Fruit fly (Drosophila melanogaster) whole organism, embryonic: ENCODE measurements around the gene CG5191.

Experiments
- Abd-B ChIP-seq: fragments of 200-800 bp; sonication (Bioruptor generic); optimal IDR thresholded peaks from 2 replicates; lab custom pipeline; 2018; ENCODE audit warnings: missing biosample characterization, mild to moderate bottlenecking, missing genetic modification characterization, moderate library complexity
- B-H2 ChIP-seq: fragments of 200-800 bp; sonication (Bioruptor generic); optimal IDR thresholded peaks from 2 replicates; lab custom pipeline; 2018; ENCODE audit warnings: missing biosample characterization, mild to moderate bottlenecking, missing genetic modification characterization
- CG10267 ChIP-seq: fragments of 200-800 bp; sonication (Bioruptor generic); optimal IDR thresholded peaks from 2 replicates; lab custom pipeline; 2018; ENCODE audit warnings: missing biosample characterization, mild to moderate bottlenecking, missing genetic modification characterization, moderate library complexity
- CG10321 ChIP-seq: fragments of 200-800 bp; sonication (Bioruptor generic); IDR thresholded peaks from 2 replicates; pipeline ENCODE4 v1.3.6; 2022; ENCODE audit warnings: missing biosample characterization, missing genetic modification characterization
- CG10543 ChIP-seq: fragments of 200-800 bp; sonication (Bioruptor generic); optimal IDR thresholded peaks from 3 replicates; lab custom pipeline; 2017; ENCODE audit warnings: missing biosample characterization, mild to moderate bottlenecking, missing genetic modification characterization, moderate library complexity
- CG11504 ChIP-seq: fragments of 200-800 bp; sonication (Bioruptor generic); optimal IDR thresholded peaks from 3 replicates; lab custom pipeline; 2019; ENCODE audit warnings: missing biosample characterization, mild to moderate bottlenecking, missing genetic modification characterization, moderate library complexity
- CG16815 ChIP-seq: fragments of 200-800 bp; sonication (Bioruptor generic); optimal IDR thresholded peaks from 3 replicates; lab custom pipeline; 2017; ENCODE audit warnings: missing biosample characterization, mild to moderate bottlenecking, missing genetic modification characterization
- CG17829 ChIP-seq: fragments of 200-800 bp; optimal IDR thresholded peaks from 2 replicates; lab custom pipeline; 2019; ENCODE audit warnings: missing biosample characterization, mild to moderate bottlenecking, missing genetic modification characterization, moderate library complexity
- CG3163 ChIP-seq: fragments of 200-800 bp; sonication (Bioruptor generic); optimal IDR thresholded peaks from 3 replicates; lab custom pipeline; 2016; ENCODE audit warnings: missing biosample characterization, missing genetic modification characterization
- CG6683 ChIP-seq: fragments of 200-800 bp; sonication (Bioruptor generic); optimal IDR thresholded peaks from 2 replicates; lab custom pipeline; 2017; ENCODE audit warnings: missing biosample characterization, mild to moderate bottlenecking, missing genetic modification characterization, missing genetic modification reagents
- CG6813 ChIP-seq: fragments of 200-800 bp; sonication (Bioruptor generic); optimal IDR thresholded peaks from 2 replicates; lab custom pipeline; 2017; ENCODE audit warnings: missing biosample characterization, missing genetic modification characterization, mild to moderate bottlenecking, moderate library complexity, missing genetic modification reagents
- CG7928 ChIP-seq: fragments of 200-800 bp; sonication (Bioruptor generic); optimal IDR thresholded peaks from 2 replicates; lab custom pipeline; 2017; ENCODE audit warnings: missing biosample characterization, mild to moderate bottlenecking, missing genetic modification characterization
- CG7987 ChIP-seq: fragments of 200-800 bp; sonication (Bioruptor generic); optimal IDR thresholded peaks from 2 replicates; lab custom pipeline; 2018; ENCODE audit warnings: missing biosample characterization, mild to moderate bottlenecking, missing genetic modification characterization, moderate library complexity
- CHES-1-like ChIP-seq: fragments of 200-800 bp; sonication (Bioruptor generic); optimal IDR thresholded peaks from 2 replicates; lab custom pipeline; 2016; ENCODE audit warnings: missing biosample characterization, missing genetic modification characterization
- Dip2 ChIP-seq: fragments of 200-800 bp; sonication (Bioruptor generic); IDR thresholded peaks from 2 replicates; pipeline ENCODE4 v1.3.6; 2022; ENCODE audit warnings: missing biosample characterization, missing genetic modification characterization
- Eip74EF ChIP-seq, 2 experiments: fragments of 200-800 bp in 1 of 2; fragments of >200 bp in 1 of 2; sonication (Bioruptor generic) in 1 of 2; optimal IDR thresholded peaks; 2 replicates each; lab custom pipeline; 2017 to 2019; ENCODE audit warnings: missing biosample characterization in 2 of 2, missing genetic modification characterization in 2 of 2, mild to moderate bottlenecking in 1 of 2, moderate library complexity in 1 of 2
- Ets65A ChIP-seq: fragments of 200-800 bp; sonication (Bioruptor generic); peaks from one replicate; lab custom pipeline; 2016; ENCODE audit warnings: missing biosample characterization, missing genetic modification characterization
- H2.0 ChIP-seq: fragments of 200-800 bp; sonication (Bioruptor generic); IDR thresholded peaks from 2 replicates; pipeline ENCODE4 v1.3.6; 2022; ENCODE audit warnings: missing biosample characterization, missing genetic modification characterization
- HmgZ ChIP-seq: fragments of 200-800 bp; sonication (Bioruptor generic); optimal IDR thresholded peaks from 2 replicates; lab custom pipeline; 2018; ENCODE audit warnings: missing biosample characterization, mild to moderate bottlenecking, missing genetic modification characterization
- Hr78 ChIP-seq, 2 experiments: fragments of 200-800 bp in 1 of 2; fragments of >200 bp in 1 of 2; sonication (Bioruptor generic) in 1 of 2; optimal IDR thresholded peaks; 2 replicates each; lab custom pipeline; 2017 to 2019; ENCODE audit warnings: missing biosample characterization in 2 of 2, missing genetic modification characterization in 2 of 2, mild to moderate bottlenecking in 1 of 2, moderate library complexity in 1 of 2
- Lhr ChIP-seq: fragments of 200-800 bp; sonication (Bioruptor generic); optimal IDR thresholded peaks from 3 replicates; lab custom pipeline; 2017; ENCODE audit warnings: mild to moderate bottlenecking, missing biosample characterization, missing genetic modification reagents, missing genetic modification characterization
- MBD-R2 ChIP-seq: fragments of 200-800 bp; sonication (Bioruptor generic); IDR thresholded peaks from 2 replicates; pipeline ENCODE4 v1.3.6; 2022; ENCODE audit warnings: missing biosample characterization, missing genetic modification characterization
- Med ChIP-seq: fragments of 200-800 bp; sonication (Bioruptor generic); peaks from one replicate; lab custom pipeline; 2016; ENCODE audit warnings: missing biosample characterization, missing genetic modification characterization, mild to moderate bottlenecking, inconsistent platforms, moderate library complexity
- Myb ChIP-seq: fragments of 200-800 bp; sonication (Bioruptor generic); optimal IDR thresholded peaks from 2 replicates; lab custom pipeline; 2016; ENCODE audit warnings: missing biosample characterization, missing genetic modification characterization
- NFAT ChIP-seq: fragments of 200-800 bp; sonication (Bioruptor generic); IDR thresholded peaks from 2 replicates; pipeline ENCODE4 v1.3.6; 2022; ENCODE audit warnings: missing biosample characterization, missing genetic modification characterization
- NK7.1 ChIP-seq: fragments of 200-800 bp; sonication (Bioruptor generic); optimal IDR thresholded peaks from 3 replicates; lab custom pipeline; 2016; ENCODE audit warnings: missing biosample characterization, missing genetic modification characterization
- Rfx ChIP-seq: fragments of 200-800 bp; sonication (Bioruptor generic); IDR thresholded peaks from 2 replicates; pipeline ENCODE4 v1.3.6; 2022; ENCODE audit warnings: missing biosample characterization, missing genetic modification characterization
- Ssrp ChIP-seq: fragments of 200-800 bp; sonication (Bioruptor generic); optimal IDR thresholded peaks from 2 replicates; lab custom pipeline; 2018; ENCODE audit warnings: missing biosample characterization, mild to moderate bottlenecking, missing genetic modification characterization, moderate library complexity
- Trl ChIP-seq, 3 experiments: fragments of >200 bp in 2 of 3; fragments of 200-800 bp in 1 of 3; sonication (Bioruptor generic) in 1 of 3; optimal IDR thresholded peaks; 2 replicates in 1 of 3; 3 replicates in 2 of 3; lab custom pipeline; 2016 to 2017; ENCODE audit warnings: missing biosample characterization in 1 of 3, missing genetic modification characterization in 1 of 3
- Xrp1 ChIP-seq: fragments of 200-800 bp; sonication (Bioruptor generic); IDR thresholded peaks from 2 replicates; pipeline ENCODE4 v1.3.6; 2022; ENCODE audit warnings: missing biosample characterization, missing genetic modification characterization
- YL-1 ChIP-seq: fragments of 200-800 bp; sonication (Bioruptor generic); optimal IDR thresholded peaks from 3 replicates; lab custom pipeline; 2017; ENCODE audit warnings: missing biosample characterization, mild to moderate bottlenecking, missing genetic modification characterization
- aop ChIP-seq: fragments of 200-800 bp; sonication (Bioruptor generic); IDR thresholded peaks from 2 replicates; pipeline ENCODE4 v1.3.6; 2022; ENCODE audit warnings: missing biosample characterization, missing genetic modification characterization
- br ChIP-seq: fragments of >200 bp; optimal IDR thresholded peaks from 2 replicates; lab custom pipeline; 2017
- chinmo ChIP-seq: fragments of 200-800 bp; sonication (Bioruptor generic); IDR thresholded peaks from 4 replicates; pipeline ENCODE4 v1.3.6; 2022; ENCODE audit warnings: missing biosample characterization, missing genetic modification characterization; ENCODE audit not compliant: partially characterized antibody
- chm ChIP-seq: fragments of 200-800 bp; sonication (Bioruptor generic); IDR thresholded peaks from 2 replicates; pipeline ENCODE4 v1.3.6; 2022; ENCODE audit warnings: missing biosample characterization, missing genetic modification characterization
- croc ChIP-seq: fragments of 200-800 bp; sonication (Bioruptor generic); conservative IDR thresholded peaks from 3 replicates; pipeline ENCODE4 v1.3.6; 2022; ENCODE audit warnings: missing biosample characterization, missing genetic modification characterization
- cwo ChIP-seq: fragments of 200-800 bp; sonication (Bioruptor generic); optimal IDR thresholded peaks from 3 replicates; lab custom pipeline; 2017; ENCODE audit warnings: missing biosample characterization, missing genetic modification characterization, mild to moderate bottlenecking, moderate library complexity, missing genetic modification reagents
- gsb ChIP-seq: fragments of 200-800 bp; sonication (Bioruptor generic); IDR thresholded peaks from 2 replicates; pipeline ENCODE4 v1.3.6; 2022; ENCODE audit warnings: missing biosample characterization, missing genetic modification characterization
- klu ChIP-seq: fragments of 200-800 bp; sonication (Bioruptor generic); IDR thresholded peaks from 2 replicates; pipeline ENCODE4 v1.3.6; 2022; ENCODE audit warnings: missing biosample characterization, missing genetic modification characterization
- mirr ChIP-seq: fragments of 200-800 bp; sonication (Bioruptor generic); optimal IDR thresholded peaks from 3 replicates; lab custom pipeline; 2018; ENCODE audit warnings: missing biosample characterization, mild to moderate bottlenecking, missing genetic modification characterization
- oc ChIP-seq: fragments of 200-800 bp; sonication (Bioruptor generic); optimal IDR thresholded peaks from 2 replicates; lab custom pipeline; 2018; ENCODE audit warnings: missing biosample characterization, mild to moderate bottlenecking, missing genetic modification characterization, moderate library complexity
- p53 ChIP-seq: fragments of 200-800 bp; sonication (Bioruptor generic); optimal IDR thresholded peaks from 2 replicates; lab custom pipeline; 2016; ENCODE audit warnings: missing biosample characterization, missing genetic modification characterization
- ro ChIP-seq: fragments of 200-800 bp; sonication (Bioruptor generic); IDR thresholded peaks from 2 replicates; pipeline ENCODE4 v1.3.6; 2022; ENCODE audit warnings: missing biosample characterization, missing genetic modification characterization
- sd ChIP-seq: fragments of 200-800 bp; sonication (Bioruptor generic); optimal IDR thresholded peaks from 3 replicates; lab custom pipeline; 2018; ENCODE audit warnings: missing biosample characterization, mild to moderate bottlenecking, missing genetic modification characterization, moderate library complexity
- sens ChIP-seq: fragments of 200-800 bp; sonication (Bioruptor generic); peaks from one replicate; lab custom pipeline; 2016; ENCODE audit warnings: missing biosample characterization, missing genetic modification characterization
- toy ChIP-seq: fragments of 200-800 bp; sonication (Bioruptor generic); IDR thresholded peaks from 2 replicates; pipeline ENCODE4 v1.3.6; 2022; ENCODE audit warnings: missing biosample characterization, missing genetic modification characterization
- twi ChIP-seq: fragments of 200-800 bp; optimal IDR thresholded peaks from 2 replicates; lab custom pipeline; 2019; ENCODE audit warnings: missing biosample characterization, mild to moderate bottlenecking, missing genetic modification characterization, moderate library complexity
- unpg ChIP-seq: fragments of 200-800 bp; sonication (Bioruptor generic); optimal IDR thresholded peaks from 3 replicates; lab custom pipeline; 2018; ENCODE audit warnings: missing biosample characterization, mild to moderate bottlenecking, missing genetic modification characterization, moderate library complexity
- zen ChIP-seq: fragments of 200-800 bp; sonication (Bioruptor generic); optimal IDR thresholded peaks from 3 replicates; lab custom pipeline; 2018; ENCODE audit warnings: missing biosample characterization, mild to moderate bottlenecking, missing genetic modification characterization, moderate library complexity

CG5191 gene

DNA sequence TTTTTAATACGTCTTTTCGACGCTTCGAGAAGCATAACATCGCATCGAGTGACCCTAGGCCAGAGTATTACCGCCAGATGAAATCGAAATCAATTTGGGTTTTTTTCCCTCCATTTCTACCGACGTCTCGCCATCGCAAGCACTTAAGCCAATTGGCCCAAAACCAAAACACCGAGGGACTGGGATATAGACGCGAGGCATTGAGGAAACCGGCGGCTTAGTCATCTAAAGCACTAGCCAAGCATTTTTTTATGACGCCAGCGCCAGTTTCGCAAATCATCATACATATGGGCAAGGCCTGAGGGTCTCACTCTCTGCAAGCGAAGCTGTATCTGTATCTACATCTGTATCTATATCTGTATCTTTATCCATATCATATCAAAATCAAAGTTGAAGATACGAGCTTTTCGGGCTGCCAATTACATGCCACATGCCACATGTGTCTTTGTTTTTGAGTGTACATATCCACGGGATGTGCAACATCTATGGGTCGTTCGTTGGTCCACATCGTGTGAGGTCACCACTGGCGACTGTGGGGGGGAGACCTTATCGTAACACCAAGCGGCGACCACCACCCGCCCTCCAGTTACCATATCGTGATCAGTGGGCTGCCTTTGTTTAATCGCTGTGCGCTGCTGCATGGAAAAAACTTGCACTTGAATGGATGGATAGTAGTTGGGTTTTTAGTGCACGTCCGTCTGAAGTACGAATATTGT lies 7.0 kb downstream of the CG5191 start (continued):
- TF ChIP-seq CG6813 (GFP tag; lab: Kevin White, UChicago) (no peak), zen (tag; lab: Kevin White, UChicago) (peak; percentile 39), sens (GFP tag; lab: Kevin White, UChicago) (peak; percentile 37), chinmo (GFP tag; lab: Robert Waterston, UW) (0 out of 4 replicates have a peak, but pooled peaks have one; percentile 52), oc (tag; lab: Kevin White, UChicago) (peak; percentile 4), mirr (GFP tag; lab: Kevin White, UChicago) (no peak), Dip2 (GFP tag; lab: Robert Waterston, UW) (no peak), Xrp1 (GFP tag; lab: Robert Waterston, UW) (no peak), ro (GFP tag; lab: Robert Waterston, UW) (no peak), CG6683 (GFP tag; lab: Kevin White, UChicago) (no peak), Ets65A (GFP tag; lab: Kevin White, UChicago) (peak; percentile 8), twi (tag; lab: Kevin White, UChicago) (peak; percentile 41), H2.0 (GFP tag; lab: Robert Waterston, UW) (no peak), Hr78 (GFP tag; optimal IDR thresholded peaks at IDR 0.05; lab: Kevin White, UChicago) (peak in 1 of 2 experiments; percentile 28), Lhr (no peak), aop (GFP tag; lab: Robert Waterston, UW) (no peak), NK7.1 (GFP tag; lab: Kevin White, UChicago) (no peak), HmgZ (tag; lab: Kevin White, UChicago) (no peak)
- TF ChIP-seq, all 482 proteins: peak for 12

DNA sequence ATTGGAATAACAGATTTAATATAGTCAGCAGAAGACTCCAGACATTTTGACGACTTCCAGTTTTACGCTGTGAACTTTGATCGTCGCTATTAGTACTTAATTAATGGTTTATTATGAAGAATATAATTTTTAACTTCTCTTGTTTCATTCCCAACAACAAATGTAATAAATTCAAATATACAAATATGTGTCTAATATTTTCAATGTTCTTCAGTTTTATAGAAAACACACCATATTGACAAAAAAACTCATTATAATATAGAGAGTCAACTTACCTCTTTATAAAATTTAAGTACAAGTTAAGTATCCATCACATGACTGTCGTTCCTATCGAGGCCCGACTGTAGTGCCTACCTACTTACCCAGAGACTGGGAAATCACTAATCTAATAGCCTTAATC lies 12.7 kb downstream of the CG5191 start:
- TF ChIP-seq cwo (GFP tag; lab: Kevin White, UChicago) = no peak
- TF ChIP-seq chm (GFP tag; lab: Robert Waterston, UW) = no peak
- no peak for TF ChIP-seq klu (GFP tag; lab: Robert Waterston, UW)
- TF ChIP-seq Abd-B (GFP tag; lab: Kevin White, UChicago) = no peak
- no peak for TF ChIP-seq CG10543 (GFP tag; lab: Kevin White, UChicago)
- TF ChIP-seq CG11504 (tag; lab: Kevin White, UChicago) = peak; percentile 11
- no peak for TF ChIP-seq gsb (GFP tag; lab: Robert Waterston, UW)
- TF ChIP-seq MBD-R2 (GFP tag; lab: Robert Waterston, UW) = no peak
- no peak for TF ChIP-seq CG16815 (GFP tag; lab: Kevin White, UChicago)
- peak; percentile 9 for TF ChIP-seq CG10267 (tag; lab: Kevin White, UChicago)
- no peak for TF ChIP-seq CHES-1-like (GFP tag; lab: Kevin White, UChicago)
- TF ChIP-seq unpg (GFP tag; lab: Kevin White, UChicago) = no peak
- no peak for TF ChIP-seq CG7928 (GFP tag; lab: Kevin White, UChicago)
- TF ChIP-seq CG7987 = no peak
- TF ChIP-seq Med (GFP tag; lab: Kevin White, UChicago) = peak; percentile 42
- no peak for TF ChIP-seq YL-1
- no peak for TF ChIP-seq CG10321 (GFP tag; lab: Robert Waterston, UW)
- peak; percentile 37 for TF ChIP-seq Ssrp (tag; lab: Kevin White, UChicago)
- peak; percentile 5 for TF ChIP-seq CG17829
- TF ChIP-seq br = no peak
- no peak for TF ChIP-seq Rfx (GFP tag; lab: Robert Waterston, UW)
- no peak for TF ChIP-seq croc (GFP tag; lab: Robert Waterston, UW)
- TF ChIP-seq CG3163 (GFP tag; lab: Kevin White, UChicago) = no peak
- no peak for TF ChIP-seq NFAT
- TF ChIP-seq B-H2 (GFP tag; lab: Kevin White, UChicago) = no peak
- peak; percentile 39 for TF ChIP-seq sd
- no peak for TF ChIP-seq toy (GFP tag; lab: Robert Waterston, UW)
- no peak for TF ChIP-seq Myb (GFP tag; lab: Kevin White, UChicago)
- no peak for TF ChIP-seq p53 (GFP tag; lab: Kevin White, UChicago)
- no peak for TF ChIP-seq Trl (optimal IDR thresholded peaks at IDR 0.05; lab: Kevin White, UChicago)
- TF ChIP-seq Trl (GFP tag; optimal IDR thresholded peaks at IDR 0.05; lab: Kevin White, UChicago) = no peak
- peak in 1 of 2 experiments; percentile 12 for TF ChIP-seq Eip74EF (GFP tag; optimal IDR thresholded peaks at IDR 0.05; lab: Kevin White, UChicago)
